Worm (Caenorhabditis elegans): ENCODE results near the gene C16A3.5.

C16A3.5 gene

DNA sequence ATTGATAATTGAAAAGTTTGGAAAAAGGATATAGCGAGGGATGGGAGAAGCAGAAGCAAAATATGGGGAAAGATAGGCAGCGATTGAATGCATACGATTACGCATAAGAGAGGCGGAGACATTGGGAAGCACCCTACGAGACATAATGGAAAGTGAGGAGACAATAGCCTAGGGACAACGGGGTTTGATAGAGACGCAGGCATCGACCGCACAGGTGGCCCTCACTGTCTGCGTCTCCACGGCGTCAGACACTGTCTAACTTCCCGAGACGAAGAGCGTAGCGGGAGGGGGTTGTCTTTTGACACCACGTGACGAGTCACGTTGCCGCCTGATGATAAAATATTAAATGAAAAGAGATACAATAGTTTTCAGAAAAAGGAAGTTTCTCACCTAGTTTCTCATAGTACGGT lies 40.4 kb downstream of the C16A3.5 start:
- TF ChIP-seq somi-1 (GFP tag; optimal IDR thresholded peaks at IDR 0.05) (peak; percentile 88), Y53F4B.3 (GFP tag; IDR thresholded peaks at IDR 0.05) (no peak), F22D6.2 (tag; optimal IDR thresholded peaks at IDR 0.05) (peak; percentile 78), die-1 (tag; optimal IDR thresholded peaks at IDR 0.05) (no peak), ccch-3 (GFP tag; optimal IDR thresholded peaks at IDR 0.05) (no peak), let-526 (GFP tag; IDR thresholded peaks at IDR 0.05) (peak; percentile 78), mxl-1 (tag; optimal IDR thresholded peaks at IDR 0.05) (no peak), ceh-100 (GFP tag; IDR thresholded peaks at IDR 0.05) (peak; percentile 51), hrde-1 (tag; optimal IDR thresholded peaks at IDR 0.05; ENCODE audit: borderline replicate concordance) (no peak), dpl-1 (GFP tag; optimal IDR thresholded peaks at IDR 0.05) (no peak), lir-1 (GFP tag; conservative IDR thresholded peaks at IDR 0.05) (no peak), F55B11.4 (tag; optimal IDR thresholded peaks at IDR 0.05; ENCODE audit: borderline replicate concordance, insufficient read depth) (no peak), lin-35 (GFP tag; optimal IDR thresholded peaks at IDR 0.05) (peak in 1 of 3 experiments; percentile 23), fkh-3 (tag; optimal IDR thresholded peaks at IDR 0.05) (no peak), Y95B8A.8 (GFP tag; IDR thresholded peaks at IDR 0.05) (peak; percentile 35; the same call in 1 of the 2 replicates), lin-26 (GFP tag; IDR thresholded peaks at IDR 0.05) (peak; percentile 66), mel-28 (tag; optimal IDR thresholded peaks at IDR 0.05; ENCODE audit: borderline replicate concordance) (no peak), gei-17 (GFP tag; optimal IDR thresholded peaks at IDR 0.05) (peak; percentile 76), chd-7 (tag; optimal IDR thresholded peaks at IDR 0.05) (peak; percentile 86), zim-3 (tag; optimal IDR thresholded peaks at IDR 0.05) (no peak), F37B4.10 (GFP tag; IDR thresholded peaks at IDR 0.05) (no peak), hsf-1 (GFP tag; IDR thresholded peaks at IDR 0.05) (no peak), rpc-1 (optimal IDR thresholded peaks at IDR 0.05) (no peak), rpc-1 (tag; optimal IDR thresholded peaks at IDR 0.05) (no peak), F10E7.11 (tag; optimal IDR thresholded peaks at IDR 0.05) (no peak), snpc-3.4 (tag; optimal IDR thresholded peaks at IDR 0.05) (no peak), hlh-12 (tag; optimal IDR thresholded peaks at IDR 0.05) (no peak), ets-4 (GFP tag; optimal IDR thresholded peaks at IDR 0.05) (peak; percentile 74), bed-1 (GFP tag; IDR thresholded peaks at IDR 0.05) (no peak), aptf-2 (GFP tag; conservative IDR thresholded peaks at IDR 0.05) (no peak), atf-7 (tag; optimal IDR thresholded peaks at IDR 0.05) (peak; percentile 85), dox-1 (GFP tag; IDR thresholded peaks at IDR 0.05) (peak; percentile 80), nhr-90 (tag; optimal IDR thresholded peaks at IDR 0.05) (no peak), xnd-1 (tag; optimal IDR thresholded peaks at IDR 0.05) (no peak), nhr-80 (tag; optimal IDR thresholded peaks at IDR 0.05) (peak; percentile 75), tbp1 (GFP tag; optimal IDR thresholded peaks at IDR 0.05) (peak; percentile 63), madf-6 (GFP tag; IDR thresholded peaks at IDR 0.05) (peak; percentile 50; the same call in 1 of the 2 replicates), F23B12.7 (tag; optimal IDR thresholded peaks at IDR 0.05; ENCODE audit: insufficient read depth) (peak; percentile 0), ZK185.1 (tag; optimal IDR thresholded peaks at IDR 0.05; ENCODE audit: poor library complexity, severe bottlenecking) (peak; percentile 69), ceh-91 (GFP tag; IDR thresholded peaks at IDR 0.05) (no peak), ceh-58 (GFP tag; IDR thresholded peaks at IDR 0.05) (no peak), him-1 (tag; optimal IDR thresholded peaks at IDR 0.05) (no peak), aptf-3 (GFP tag; IDR thresholded peaks at IDR 0.05) (no peak), egrh-3 (GFP tag; IDR thresholded peaks at IDR 0.05) (no peak), let-607 (tag; optimal IDR thresholded peaks at IDR 0.05) (peak in 1 of 2 experiments; percentile 70), bed-2 (GFP tag; IDR thresholded peaks at IDR 0.05) (no peak), zfh-2 (GFP tag; conservative IDR thresholded peaks at IDR 0.05) (peak; percentile 97), C06A6.2 (GFP tag; conservative IDR thresholded peaks at IDR 0.05) (peak; percentile 86), nhr-179 (tag; optimal IDR thresholded peaks at IDR 0.05) (no peak)
